Worm (Caenorhabditis elegans) whole organism, young adult: ENCODE data around the gene K10H10.9.

Experiments used
- F49E8.2 ChIP-seq: sonication (generic microtip); optimal IDR thresholded peaks from 3 replicates; lab custom pipeline; 2017; ENCODE audit warnings: missing genetic modification characterization, mild to moderate bottlenecking, missing compliant biosample characterization, antibody characterized with exemption, moderate library complexity; ENCODE audit not compliant: insufficient read depth
- bed-2 ChIP-seq: fragments of 200-800 bp; sonication (Bioruptor generic); IDR thresholded peaks from 2 replicates; pipeline ENCODE4 v1.3.6; 2022; ENCODE audit warnings: missing genetic modification reagents, missing genetic modification characterization, missing compliant biosample characterization
- ceh-58 ChIP-seq: fragments of 200-800 bp; sonication (Bioruptor generic); IDR thresholded peaks from 2 replicates; pipeline ENCODE4 v1.3.6; 2022; ENCODE audit warnings: missing genetic modification characterization, missing compliant biosample characterization
- madf-10 ChIP-seq: sonication (generic microtip); optimal IDR thresholded peaks from 2 replicates; lab custom pipeline; 2016; ENCODE audit warnings: mild to moderate bottlenecking, missing genetic modification characterization, missing compliant biosample characterization
- sea-2 ChIP-seq: fragments of 200-800 bp; sonication (Bioruptor generic); IDR thresholded peaks from 2 replicates; pipeline ENCODE4 v1.3.6; 2022; ENCODE audit warnings: missing genetic modification characterization, missing compliant biosample characterization
- snpc-4 ChIP-seq, 5 experiments: fragments of 150-350 bp in 1 of 5; sonication (generic microtip) in 4 of 5; optimal IDR thresholded peaks; 2 replicates each; lab custom pipeline; 2014 to 2018; ENCODE audit warnings: missing genetic modification characterization in 5 of 5, missing biosample characterization in 3 of 5, antibody characterized with exemption in 2 of 5, mild to moderate bottlenecking in 2 of 5, missing compliant biosample characterization in 2 of 5, missing genotype in 2 of 5, moderate library complexity in 2 of 5, missing genetic modification reagents in 1 of 5
- unc-62 ChIP-seq: fragments of 150-350 bp; optimal IDR thresholded peaks from 2 replicates; lab custom pipeline; 2014; ENCODE audit warnings: missing biosample characterization, missing genetic modification reagents, missing genetic modification characterization

ce11 chrII:14496809-14497208 lies 18.1 kb downstream of the K10H10.9 start:
- TF ChIP-seq madf-10 (peak; percentile 90), bed-2 (GFP tag; lab: Robert Waterston, UW) (peak; percentile 61; the same call in 1 of the 2 replicates), snpc-4 (GFP tag; optimal IDR thresholded peaks at IDR 0.05; lab: Kevin White, UChicago) (peak; percentile 86), snpc-4 (tag; optimal IDR thresholded peaks at IDR 0.05; lab: Kevin White, UChicago) (peak; percentile 76 to 92 (median 88)), ceh-58 (GFP tag; lab: Robert Waterston, UW) (0 out of 2 replicates have a peak, but pooled peaks have one; percentile 75), unc-62 (no peak), F49E8.2 (tag; lab: Kevin White, UChicago) (peak; percentile 80), sea-2 (GFP tag; lab: Robert Waterston, UW) (peak; percentile 86; the same call in 1 of the 2 replicates)
